Fruit fly (Drosophila melanogaster): Measurements from ENCODE around the gene Hr39.

Hr39 gene

DNA sequence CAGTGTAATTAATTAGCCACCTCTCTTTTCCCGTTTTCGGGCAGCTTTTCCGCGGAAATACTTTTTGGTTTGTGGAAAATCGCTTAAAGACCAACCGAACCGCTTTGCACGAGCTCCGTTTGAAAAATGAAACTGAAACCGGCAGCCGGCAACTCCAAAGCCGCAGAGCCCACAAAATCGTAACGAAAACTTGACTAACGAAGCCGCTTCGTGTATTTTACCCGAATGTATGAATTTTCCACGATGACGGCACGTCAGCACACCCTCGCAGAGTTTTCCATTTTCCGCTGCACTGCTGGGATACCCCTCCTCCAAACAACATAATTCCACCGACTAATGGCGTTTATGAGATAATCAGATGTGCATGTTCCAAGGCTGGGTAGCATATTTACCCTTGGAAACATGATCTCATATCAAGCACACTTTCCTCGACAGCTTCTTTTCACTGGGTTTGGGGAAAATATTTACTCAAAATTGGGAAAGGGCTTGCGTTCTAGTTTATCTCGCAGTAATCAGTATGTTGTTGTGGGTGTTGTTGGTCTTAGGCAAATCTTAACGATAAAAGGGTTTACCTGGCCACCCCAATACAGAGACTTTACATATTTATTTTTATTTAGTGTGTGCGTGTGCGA lies 38.3 kb upstream of the Hr39 start, which contains the start of gene Ret (continued):
- TF ChIP-seq Elba2 (GFP tag; optimal IDR thresholded peaks at IDR 0.05) (no peak), Sry-β (GFP tag; optimal IDR thresholded peaks at IDR 0.05) (no peak), Blimp-1 (GFP tag; optimal IDR thresholded peaks at IDR 0.05) (peak; percentile 15), CG10565 (GFP tag; optimal IDR thresholded peaks at IDR 0.05) (no peak), ATbp (GFP tag; optimal IDR thresholded peaks at IDR 0.05) (peak; percentile 50), nerfin-1 (tag; optimal IDR thresholded peaks at IDR 0.05) (peak; percentile 9), B-H1 (GFP tag; IDR thresholded peaks at IDR 0.05) (no peak), Asciz (GFP tag; optimal IDR thresholded peaks at IDR 0.05) (peak; percentile 6), Oaz (GFP tag; IDR thresholded peaks at IDR 0.05) (no peak), CG2199 (GFP tag; IDR thresholded peaks at IDR 0.05) (peak; percentile 37; the same call in 1 of the 3 replicates), Lpt (GFP tag; optimal IDR thresholded peaks at IDR 0.05) (no peak), CG7556 (GFP tag; optimal IDR thresholded peaks at IDR 0.05) (no peak), dmrt11E (tag; optimal IDR thresholded peaks at IDR 0.05) (peak; percentile 1), sim (GFP tag; IDR thresholded peaks at IDR 0.05) (no peak), Dip2 (GFP tag; IDR thresholded peaks at IDR 0.05) (no peak), CG18599 (GFP tag; optimal IDR thresholded peaks at IDR 0.05) (peak; percentile 16), CG16813 (GFP tag; IDR thresholded peaks at IDR 0.05; ENCODE audit: partially characterized antibody) (no peak), CG15269 (tag; optimal IDR thresholded peaks at IDR 0.05) (no peak)

DNA sequence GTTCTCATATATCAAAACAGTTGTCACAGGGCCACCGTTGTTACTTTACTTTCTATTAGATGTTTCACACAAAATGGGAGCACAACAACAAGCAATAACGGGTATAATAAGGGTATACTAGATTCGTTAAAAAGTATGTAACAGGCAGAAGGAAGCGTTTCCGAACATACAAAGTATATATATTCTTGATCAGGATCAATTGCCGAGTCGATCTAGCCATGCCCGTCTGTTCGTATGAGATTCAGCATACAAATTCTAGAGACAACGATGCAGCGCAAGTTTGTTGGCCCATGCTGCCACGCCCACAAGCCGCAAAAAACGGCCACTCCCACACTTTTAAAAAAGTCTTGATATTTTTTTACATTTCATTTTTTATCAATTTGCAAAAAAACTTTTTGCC lies 36.8 kb upstream of the Hr39 start, which contains the start of gene CG31624:
CG31624 (minus strand) TSS at position 101 of the 400 bp plus-strand sequence.
- no peak for TF ChIP-seq CG8089 (GFP tag; optimal IDR thresholded peaks at IDR 0.05)
- TF ChIP-seq CG10565 (GFP tag; optimal IDR thresholded peaks at IDR 0.05), result no peak
- no peak for TF ChIP-seq CkIIα-i1 (GFP tag; IDR thresholded peaks at IDR 0.05)
- TF ChIP-seq lola (GFP tag; optimal IDR thresholded peaks at IDR 0.05), result no peak
- TF ChIP-seq bcd (GFP tag; optimal IDR thresholded peaks at IDR 0.05), result no peak
- TF ChIP-seq CG1233 (GFP tag; optimal IDR thresholded peaks at IDR 0.05), result no peak
- TF ChIP-seq Hr3 (GFP tag; optimal IDR thresholded peaks at IDR 0.05), result no peak
- TF ChIP-seq ato (GFP tag; IDR thresholded peaks at IDR 0.05; ENCODE audit: partially characterized antibody), result no peak
- TF ChIP-seq da (GFP tag; optimal IDR thresholded peaks at IDR 0.05), result no peak
- TF ChIP-seq CG11504 (tag; optimal IDR thresholded peaks at IDR 0.05), result no peak
- no peak for TF ChIP-seq tna (GFP tag; IDR thresholded peaks at IDR 0.05; ENCODE audit: partially characterized antibody)
- no peak for TF ChIP-seq dati (GFP tag; IDR thresholded peaks at IDR 0.05)
- TF ChIP-seq hb (GFP tag; IDR thresholded peaks at IDR 0.05; ENCODE audit: partially characterized antibody), result no peak

dm6 chr2L:21202702-21203101 lies 34.3 kb upstream of the Hr39 start, which contains the start of gene CG31988:
Gene CG31988, minus strand, starts transcription at chr2L:21202802.
- no peak for TF ChIP-seq Camta (GFP tag; optimal IDR thresholded peaks at IDR 0.05)
- TF ChIP-seq Lhr (GFP tag; optimal IDR thresholded peaks at IDR 0.05), result no peak

- TF ChIP-seq dysf (GFP tag; IDR thresholded peaks at IDR 0.05) (no peak), CG11398 (GFP tag; optimal IDR thresholded peaks at IDR 0.05) (no peak), CG2199 (GFP tag; IDR thresholded peaks at IDR 0.05) (peak; percentile 23; the same call in 1 of the 3 replicates)
These were observed 30.9 kb upstream of the Hr39 start, which contains the start of gene clumsy for dm6 chr2L:21206193-21206592. Gene clumsy, plus strand, starts transcription at chr2L:21206493.
